Worm (Caenorhabditis elegans): ENCODE measurements around the gene lips-1.

The lips-1 gene

ce11 chrX:12480447-12480998, 12.0 kb upstream of the lips-1 start, which contains the start of gene atf-6 (continued):
- TF ChIP-seq tbx-2 (tag; optimal IDR thresholded peaks at IDR 0.05) (peak; percentile 79), ceh-30 (tag; optimal IDR thresholded peaks at IDR 0.05) (no peak), dve-1 (tag; optimal IDR thresholded peaks at IDR 0.05) (peak; percentile 14), ets-4 (tag; optimal IDR thresholded peaks at IDR 0.05) (peak; percentile 31), ceh-48 (tag; optimal IDR thresholded peaks at IDR 0.05) (peak; percentile 24), ahr-1 (tag; optimal IDR thresholded peaks at IDR 0.05) (no peak), hlh-30 (tag; optimal IDR thresholded peaks at IDR 0.05; ENCODE audit: insufficient read depth) (peak; percentile 44), syd-9 (tag; optimal IDR thresholded peaks at IDR 0.05) (peak; percentile 49), K09A11.1 (tag; optimal IDR thresholded peaks at IDR 0.05; ENCODE audit: insufficient read depth) (peak; percentile 21), ceh-34 (tag; optimal IDR thresholded peaks at IDR 0.05) (peak; percentile 91), pqm-1 (tag; optimal IDR thresholded peaks at IDR 0.05) (peak; percentile 7), Y22D7AL.16 (tag; optimal IDR thresholded peaks at IDR 0.05) (no peak), zip-5 (tag; optimal IDR thresholded peaks at IDR 0.05) (no peak), nhr-232 (tag; optimal IDR thresholded peaks at IDR 0.05) (no peak), unc-86 (tag; optimal IDR thresholded peaks at IDR 0.05) (no peak), ceh-24 (tag; optimal IDR thresholded peaks at IDR 0.05) (no peak), pha-4 (tag; optimal IDR thresholded peaks at IDR 0.05) (no peak), hlh-13 (GFP tag; optimal IDR thresholded peaks at IDR 0.05) (no peak), T23F11.4 (GFP tag; optimal IDR thresholded peaks at IDR 0.05) (no peak), nhr-11 (tag; optimal IDR thresholded peaks at IDR 0.05) (no peak), pros-1 (tag; optimal IDR thresholded peaks at IDR 0.05) (peak; percentile 87), hlh-6 (tag; optimal IDR thresholded peaks at IDR 0.05) (peak; percentile 45), elt-4 (tag; optimal IDR thresholded peaks at IDR 0.05) (no peak), hlh-15 (tag; optimal IDR thresholded peaks at IDR 0.05) (no peak), ceh-9 (tag; optimal IDR thresholded peaks at IDR 0.05) (no peak), lin-11 (tag; optimal IDR thresholded peaks at IDR 0.05) (peak; percentile 1), C08G9.2 (tag; optimal IDR thresholded peaks at IDR 0.05) (peak; percentile 29), elt-2 (tag; optimal IDR thresholded peaks at IDR 0.05) (peak; percentile 48), madf-2 (tag; optimal IDR thresholded peaks at IDR 0.05) (peak; percentile 16), eyg-1 (tag; optimal IDR thresholded peaks at IDR 0.05) (peak; percentile 34), fkh-6 (tag; optimal IDR thresholded peaks at IDR 0.05) (no peak), tbx-7 (tag; optimal IDR thresholded peaks at IDR 0.05) (peak; percentile 17), ama-1 (optimal IDR thresholded peaks at IDR 0.05) (no peak), sdc-2 (tag; optimal IDR thresholded peaks at IDR 0.05) (peak; percentile 80), mec-3 (tag; optimal IDR thresholded peaks at IDR 0.05; ENCODE audit: borderline replicate concordance) (no peak), ceh-31 (tag; optimal IDR thresholded peaks at IDR 0.05) (peak; percentile 90), ceh-45 (GFP tag; IDR thresholded peaks at IDR 0.05) (no peak), pag-3 (tag; optimal IDR thresholded peaks at IDR 0.05; ENCODE audit: borderline replicate concordance) (no peak), odd-2 (tag; optimal IDR thresholded peaks at IDR 0.05) (no peak), che-1 (tag; optimal IDR thresholded peaks at IDR 0.05) (peak; percentile 34), C38D4.7 (GFP tag; optimal IDR thresholded peaks at IDR 0.05) (peak; percentile 4)

DNA sequence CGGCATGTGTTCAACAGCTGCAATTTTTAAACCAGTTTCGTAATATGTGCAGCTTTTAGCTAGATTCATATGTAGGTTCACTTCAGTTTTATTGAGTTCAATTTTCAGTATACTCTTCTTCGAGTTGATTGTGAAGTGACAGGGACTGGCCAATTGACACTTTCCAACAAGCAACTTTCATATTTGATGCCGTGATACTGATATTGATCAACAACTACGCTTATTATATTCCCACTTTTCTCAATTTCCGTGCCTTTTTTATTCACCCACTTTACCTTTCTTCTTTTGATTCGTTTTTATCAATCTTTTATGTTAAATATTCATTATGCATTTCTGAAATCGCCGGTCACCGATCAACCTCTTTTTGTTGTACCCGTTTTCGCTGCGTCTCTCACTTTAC, 8.5 kb upstream of the lips-1 start:
- TF ChIP-seq K02D7.2 (tag; optimal IDR thresholded peaks at IDR 0.05) (no peak), sox-4 (tag; optimal IDR thresholded peaks at IDR 0.05) (no peak), ama-1 (optimal IDR thresholded peaks at IDR 0.05) (no peak)

Data from whole organism, late embryonic.